Worm (Caenorhabditis elegans) whole organism, L4 larva: Measurements from ENCODE around the gene T03G6.1.
A peak's percentile ranks its signal among the peaks of the same experiment; 100 is the strongest.

Experiments
- F44E2.7 ChIP-seq: fragments of 200-800 bp; sonication (Bioruptor generic); IDR thresholded peaks from 2 replicates; pipeline ENCODE4 v2.1.2; 2022; ENCODE audit warnings: missing genetic modification characterization, missing compliant biosample characterization
- T26A8.4 ChIP-seq: fragments of 200-800 bp; sonication (Bioruptor generic); IDR thresholded peaks from 2 replicates; pipeline ENCODE4 v1.3.6; 2022; ENCODE audit warnings: missing genetic modification characterization, missing compliant biosample characterization
- Y48G9A.11 ChIP-seq: fragments of 200-800 bp; sonication (Bioruptor generic); IDR thresholded peaks from 2 replicates; pipeline ENCODE4 v1.3.6; 2022; ENCODE audit warnings: missing genetic modification reagents, missing genetic modification characterization, missing compliant biosample characterization
- ZK337.2 ChIP-seq: fragments of 200-800 bp; sonication (Bioruptor generic); IDR thresholded peaks from 2 replicates; pipeline ENCODE4 v1.3.6; 2022; ENCODE audit warnings: missing genetic modification reagents, missing genetic modification characterization, missing compliant biosample characterization
- aha-1 ChIP-seq: fragments of 150-350 bp; peaks from one replicate; lab custom pipeline; 2014; ENCODE audit warnings: missing biosample characterization, missing genetic modification characterization
- aly-2 ChIP-seq: sonication (generic microtip); optimal IDR thresholded peaks from 2 replicates; lab custom pipeline; 2018; ENCODE audit warnings: missing biosample characterization, missing genetic modification characterization
- ceh-28 ChIP-seq: fragments of 150-350 bp; optimal IDR thresholded peaks from 2 replicates; lab custom pipeline; 2014; ENCODE audit warnings: missing biosample characterization, missing genetic modification reagents, missing genetic modification characterization
- ceh-32 ChIP-seq: sonication (generic microtip); optimal IDR thresholded peaks from 2 replicates; lab custom pipeline; 2016; ENCODE audit warnings: mild to moderate bottlenecking, missing genetic modification characterization, missing compliant biosample characterization; ENCODE audit not compliant: poor library complexity
- ceh-44 ChIP-seq: fragments of 200-800 bp; sonication (Bioruptor generic); IDR thresholded peaks from 2 replicates; pipeline ENCODE4 v1.3.6; 2022; ENCODE audit warnings: missing genetic modification reagents, missing genetic modification characterization, missing compliant biosample characterization
- ctbp-1 ChIP-seq: fragments of 200-800 bp; sonication (Bioruptor generic); IDR thresholded peaks from 2 replicates; pipeline ENCODE4 v1.3.6; 2022; ENCODE audit warnings: missing genetic modification reagents, missing genetic modification characterization, missing compliant biosample characterization
- dmd-9 ChIP-seq: fragments of 200-800 bp; sonication (Bioruptor generic); IDR thresholded peaks from 2 replicates; pipeline ENCODE4 v1.3.6; 2022; ENCODE audit warnings: missing genetic modification reagents, missing genetic modification characterization, missing compliant biosample characterization
- duxl-1 ChIP-seq: sonication (generic microtip); optimal IDR thresholded peaks from 2 replicates; lab custom pipeline; 2016; ENCODE audit warnings: mild to moderate bottlenecking, missing genetic modification characterization, moderate library complexity, missing compliant biosample characterization; ENCODE audit not compliant: poor library complexity
- dve-1 ChIP-seq: sonication (generic microtip); optimal IDR thresholded peaks from 2 replicates; lab custom pipeline; 2017; ENCODE audit warnings: antibody characterized with exemption, mild to moderate bottlenecking, missing genetic modification characterization, missing compliant biosample characterization; ENCODE audit not compliant: insufficient read depth
- fkh-10 ChIP-seq: fragments of 150-350 bp; optimal IDR thresholded peaks from 2 replicates; lab custom pipeline; 2014; ENCODE audit warnings: missing biosample characterization, missing genetic modification reagents, missing genetic modification characterization
- hlh-30 ChIP-seq: sonication (generic microtip); optimal IDR thresholded peaks from 2 replicates; lab custom pipeline; 2017; ENCODE audit warnings: antibody characterized with exemption, mild to moderate bottlenecking, missing genetic modification characterization, missing compliant biosample characterization; ENCODE audit not compliant: insufficient read depth
- hmg-1.1 ChIP-seq: fragments of 200-800 bp; sonication (Bioruptor generic); IDR thresholded peaks from 2 replicates; pipeline ENCODE4 v1.3.6; 2022; ENCODE audit warnings: missing genetic modification reagents, missing genetic modification characterization, missing compliant biosample characterization
- lin-1 ChIP-seq: fragments of 200-800 bp; sonication (Bioruptor generic); IDR thresholded peaks from 2 replicates; pipeline ENCODE4 v1.3.6; 2022; ENCODE audit warnings: missing genetic modification reagents, missing genetic modification characterization, missing compliant biosample characterization
- lin-29 ChIP-seq: fragments of 200-800 bp; sonication (Bioruptor generic); IDR thresholded peaks from 2 replicates; pipeline ENCODE4 v1.3.6; 2022; ENCODE audit warnings: missing genetic modification reagents, missing genetic modification characterization, missing compliant biosample characterization
- lin-38 ChIP-seq: fragments of 200-800 bp; sonication (Bioruptor generic); IDR thresholded peaks from 2 replicates; pipeline ENCODE4 v1.3.6; 2022; ENCODE audit warnings: missing genetic modification reagents, missing genetic modification characterization, missing compliant biosample characterization
- madf-5 ChIP-seq, 2 experiments: fragments of 200-800 bp; sonication (Bioruptor generic); IDR thresholded peaks; 2 replicates each; pipeline ENCODE4 v1.3.6; 2022; ENCODE audit warnings: missing compliant biosample characterization in 2 of 2, missing genetic modification characterization in 2 of 2
- mdl-1 ChIP-seq, 2 experiments: fragments of 150-350 bp in 1 of 2; sonication (generic microtip) in 1 of 2; optimal IDR thresholded peaks; 2 replicates each; lab custom pipeline; 2014 to 2017; ENCODE audit warnings: missing biosample characterization in 2 of 2, missing genetic modification characterization in 2 of 2
- mep-1 ChIP-seq: fragments of 150-350 bp; sonication (generic microtip); optimal IDR thresholded peaks from 3 replicates; lab custom pipeline; 2014; ENCODE audit warnings: missing biosample characterization, missing genetic modification characterization
- mxl-3 ChIP-seq: fragments of 200-800 bp; sonication (Bioruptor generic); optimal IDR thresholded peaks from 2 replicates; lab custom pipeline; 2018; ENCODE audit warnings: mild to moderate bottlenecking, missing genetic modification characterization, missing compliant biosample characterization
- nhr-11 ChIP-seq: fragments of 150-350 bp; optimal IDR thresholded peaks from 2 replicates; lab custom pipeline; 2014; ENCODE audit warnings: missing biosample characterization, missing genetic modification characterization
- nhr-111 ChIP-seq: fragments of 200-800 bp; sonication (Bioruptor generic); optimal IDR thresholded peaks from 2 replicates; lab custom pipeline; 2018; ENCODE audit warnings: mild to moderate bottlenecking, missing genetic modification characterization, missing compliant biosample characterization
- nhr-28 ChIP-seq: fragments of 150-350 bp; optimal IDR thresholded peaks from 2 replicates; lab custom pipeline; 2014; ENCODE audit warnings: missing biosample characterization, missing genetic modification characterization
- nhr-41 ChIP-seq: fragments of 200-800 bp; sonication (Bioruptor generic); IDR thresholded peaks from 2 replicates; pipeline ENCODE4 v1.3.6; 2022; ENCODE audit warnings: missing genetic modification reagents, missing genetic modification characterization, missing compliant biosample characterization
- nhr-48 ChIP-seq: sonication (generic microtip); optimal IDR thresholded peaks from 2 replicates; lab custom pipeline; 2016; ENCODE audit warnings: mild to moderate bottlenecking, missing genetic modification characterization, missing compliant biosample characterization
- php-3 ChIP-seq: fragments of 200-800 bp; sonication (Bioruptor generic); IDR thresholded peaks from 2 replicates; pipeline ENCODE4 v1.3.6; 2022; ENCODE audit warnings: missing genetic modification reagents, missing genetic modification characterization, missing compliant biosample characterization
- pqm-1 ChIP-seq: sonication (generic microtip); optimal IDR thresholded peaks from 2 replicates; lab custom pipeline; 2017; ENCODE audit warnings: missing biosample characterization, missing genetic modification characterization
- rbr-2 ChIP-seq: sonication (generic microtip); optimal IDR thresholded peaks from 2 replicates; lab custom pipeline; 2016; ENCODE audit warnings: missing genotype, missing genetic modification characterization, missing compliant biosample characterization
- sdz-12 ChIP-seq: fragments of 200-800 bp; sonication (Bioruptor generic); optimal IDR thresholded peaks from 2 replicates; lab custom pipeline; 2018; ENCODE audit warnings: mild to moderate bottlenecking, missing genetic modification characterization, missing compliant biosample characterization
- set-16 ChIP-seq: fragments of 200-800 bp; sonication (Bioruptor generic); IDR thresholded peaks from 2 replicates; pipeline ENCODE4 v1.3.6; 2022; ENCODE audit warnings: missing genetic modification reagents, missing genetic modification characterization, missing compliant biosample characterization
- skn-1 ChIP-seq: fragments of 150-350 bp; optimal IDR thresholded peaks from 2 replicates; lab custom pipeline; 2014; ENCODE audit warnings: missing biosample characterization, missing genetic modification characterization
- snpc-1.2 ChIP-seq: fragments of 200-800 bp; sonication (Bioruptor generic); IDR thresholded peaks from 2 replicates; pipeline ENCODE4 v1.3.6; 2022; ENCODE audit warnings: missing genetic modification reagents, missing genetic modification characterization, missing compliant biosample characterization
- spr-1 ChIP-seq: sonication (generic microtip); optimal IDR thresholded peaks from 2 replicates; lab custom pipeline; 2016; ENCODE audit warnings: mild to moderate bottlenecking, missing genetic modification characterization, missing compliant biosample characterization
- unc-62 ChIP-seq, 3 experiments: fragments of 150-350 bp in 1 of 3; sonication (generic microtip); optimal IDR thresholded peaks in 2 of 3; peaks in 1 of 3; 1 replicate in 1 of 3; 2 replicates in 2 of 3; lab custom pipeline; 2014 to 2017; ENCODE audit warnings: missing biosample characterization in 3 of 3, missing genetic modification characterization in 3 of 3, missing genetic modification reagents in 3 of 3, missing genotype in 1 of 3
- zfp-3 ChIP-seq: fragments of 200-800 bp; sonication (Bioruptor generic); conservative IDR thresholded peaks from 2 replicates; pipeline ENCODE4 v1.3.6; 2022; ENCODE audit warnings: missing genetic modification reagents, missing genetic modification characterization, missing compliant biosample characterization
- zip-11 ChIP-seq: fragments of 200-800 bp; sonication (Bioruptor generic); IDR thresholded peaks from 2 replicates; pipeline ENCODE4 v1.3.6; 2022; ENCODE audit warnings: missing genetic modification characterization, missing compliant biosample characterization

The T03G6.1 gene

ce11 chrX:2580524-2580981 lies 27.5 kb upstream of the T03G6.1 start, which contains the start of gene H01M10.1 (continued):
- peak; percentile 29 for TF ChIP-seq mep-1 (tag; lab: Kevin White, UChicago)
- TF ChIP-seq mxl-3 (GFP tag; lab: Kevin White, UChicago) = peak; percentile 14
- no peak for TF ChIP-seq fkh-10
- TF ChIP-seq zfp-3 (GFP tag; lab: Robert Waterston, UW) = no peak

ce11 chrX:2581828-2582589 lies 26.0 kb upstream of the T03G6.1 start:
- TF ChIP-seq hlh-30 (peak; percentile 79), dmd-9 (GFP tag; lab: Robert Waterston, UW) (no peak), nhr-111 (no peak), skn-1 (tag; lab: Kevin White, UChicago) (no peak), zfp-3 (GFP tag; lab: Robert Waterston, UW) (no peak), unc-62 (GFP tag; optimal IDR thresholded peaks at IDR 0.05 in 1 of 2; lab: Kevin White, UChicago) (peak in 1 of 2 experiments; percentile 92), unc-62 (tag; optimal IDR thresholded peaks at IDR 0.05; lab: Kevin White, UChicago) (no peak), sdz-12 (GFP tag; lab: Kevin White, UChicago) (no peak), nhr-28 (tag; lab: Kevin White, UChicago) (peak; percentile 9), aha-1 (tag; lab: Kevin White, UChicago) (peak; percentile 90), spr-1 (tag; lab: Kevin White, UChicago) (no peak), hmg-1.1 (GFP tag; lab: Robert Waterston, UW) (0 out of 2 replicates have a peak, but pooled peaks have one; percentile 29), lin-29 (GFP tag; lab: Robert Waterston, UW) (no peak), nhr-11 (peak; percentile 6), ceh-28 (tag; lab: Kevin White, UChicago) (no peak)
- TF ChIP-seq, all 104 proteins: peak for 6

ce11 chrX:2583135-2583683 lies 24.8 kb upstream of the T03G6.1 start:
- TF ChIP-seq Y48G9A.11 = 0 out of 2 replicates have a peak, but pooled peaks have one; percentile 12
- no peak for TF ChIP-seq aly-2 (tag; lab: Kevin White, UChicago)
- TF ChIP-seq mdl-1 (tag; optimal IDR thresholded peaks at IDR 0.05; lab: Kevin White, UChicago) = no peak
- no peak for TF ChIP-seq zip-11 (GFP tag; lab: Robert Waterston, UW)
- no peak for TF ChIP-seq T26A8.4
- peak; percentile 24 for TF ChIP-seq aha-1 (tag; lab: Kevin White, UChicago)
- TF ChIP-seq lin-38 (GFP tag; lab: Robert Waterston, UW) = no peak
- no peak for TF ChIP-seq ceh-32 (tag; lab: Kevin White, UChicago)
- peak; percentile 60 for TF ChIP-seq set-16 (GFP tag; lab: Robert Waterston, UW)
- TF ChIP-seq mxl-3 (GFP tag; lab: Kevin White, UChicago) = peak; percentile 32
- TF ChIP-seq ceh-44 (GFP tag; lab: Robert Waterston, UW) = 0 out of 2 replicates have a peak, but pooled peaks have one; percentile 6
- no peak for TF ChIP-seq F44E2.7 (GFP tag; lab: Robert Waterston, UW)
- no peak for TF ChIP-seq lin-1
- no peak for TF ChIP-seq ZK337.2 (GFP tag; lab: Robert Waterston, UW)
- TF ChIP-seq hlh-30 = peak; percentile 67
- no peak for TF ChIP-seq zfp-3 (GFP tag; lab: Robert Waterston, UW)

ce11 chrX:2585655-2586054 lies 22.4 kb upstream of the T03G6.1 start, which contains the start of gene H01M10.2:
H01M10.2 (minus strand) TSS chrX:2585755.
- TF ChIP-seq snpc-1.2 (GFP tag; lab: Robert Waterston, UW) = no peak
- no peak for TF ChIP-seq php-3 (GFP tag; lab: Robert Waterston, UW)
- TF ChIP-seq madf-5 (GFP tag; IDR thresholded peaks at IDR 0.05; lab: Robert Waterston, UW) = no peak
- no peak for TF ChIP-seq rbr-2 (tag; lab: Kevin White, UChicago)
- no peak for TF ChIP-seq ceh-44 (GFP tag; lab: Robert Waterston, UW)
- TF ChIP-seq nhr-48 = no peak
- no peak for TF ChIP-seq duxl-1
- TF ChIP-seq ctbp-1 = no peak
- no peak for TF ChIP-seq spr-1 (tag; lab: Kevin White, UChicago)
- no peak for TF ChIP-seq zfp-3 (GFP tag; lab: Robert Waterston, UW)
- TF ChIP-seq dve-1 (tag; lab: Kevin White, UChicago) = no peak
- TF ChIP-seq nhr-41 (GFP tag; lab: Robert Waterston, UW) = no peak
- TF ChIP-seq pqm-1 (tag; lab: Kevin White, UChicago) = no peak
- TF ChIP-seq aha-1 (tag; lab: Kevin White, UChicago) = no peak
